Worm (Caenorhabditis elegans): ENCODE data around the gene sfxn-1.5.
A peak's percentile ranks its signal among the peaks of the same experiment; 100 is the strongest.

sfxn-1.5 gene

ce11 chrX:11666545-11667177, 5.2 kb upstream of the sfxn-1.5 start, which contains the start of gene noca-2:
TSS of gene noca-2 (plus strand) at chrX:11667127.
- TF ChIP-seq aly-2 (tag; optimal IDR thresholded peaks at IDR 0.05) (no peak), nhr-67 (tag; optimal IDR thresholded peaks at IDR 0.05) (no peak), daf-12 (tag; optimal IDR thresholded peaks at IDR 0.05) (no peak), nhr-12 (tag; optimal IDR thresholded peaks at IDR 0.05) (no peak), nhr-237 (tag; optimal IDR thresholded peaks at IDR 0.05) (no peak), lin-15B (tag; optimal IDR thresholded peaks at IDR 0.05) (no peak), unc-39 (tag; optimal IDR thresholded peaks at IDR 0.05) (no peak), elt-1 (tag; optimal IDR thresholded peaks at IDR 0.05) (no peak), egl-5 (tag; optimal IDR thresholded peaks at IDR 0.05) (peak; percentile 29), hmg-11 (tag; optimal IDR thresholded peaks at IDR 0.05) (peak; percentile 48), nhr-28 (tag; optimal IDR thresholded peaks at IDR 0.05) (no peak), nfya-1 (tag; optimal IDR thresholded peaks at IDR 0.05; ENCODE audit: insufficient read depth) (peak; percentile 77), pha-4 (tag; optimal IDR thresholded peaks at IDR 0.05) (peak; percentile 38), nhr-23 (tag; optimal IDR thresholded peaks at IDR 0.05) (no peak), elt-3 (tag; optimal IDR thresholded peaks at IDR 0.05) (no peak), snpc-4 (tag; optimal IDR thresholded peaks at IDR 0.05) (no peak), ZK546.5 (tag; optimal IDR thresholded peaks at IDR 0.05) (no peak), pqm-1 (tag; optimal IDR thresholded peaks at IDR 0.05) (peak; percentile 8), ceh-82 (tag; optimal IDR thresholded peaks at IDR 0.05) (no peak), elt-2 (tag; optimal IDR thresholded peaks at IDR 0.05) (no peak), mml-1 (tag; optimal IDR thresholded peaks at IDR 0.05) (no peak), lin-39 (tag; optimal IDR thresholded peaks at IDR 0.05) (peak; percentile 60), unc-62 (GFP tag; optimal IDR thresholded peaks at IDR 0.05) (peak; percentile 2), nhr-77 (tag; optimal IDR thresholded peaks at IDR 0.05) (no peak), fkh-2 (tag; optimal IDR thresholded peaks at IDR 0.05) (no peak)

- TF ChIP-seq nhr-11 (tag; optimal IDR thresholded peaks at IDR 0.05) (no peak), unc-62 (GFP tag; optimal IDR thresholded peaks at IDR 0.05) (no peak), snpc-4 (tag; optimal IDR thresholded peaks at IDR 0.05) (no peak), nhr-25 (tag; optimal IDR thresholded peaks at IDR 0.05) (peak; percentile 80), sea-2 (GFP tag; optimal IDR thresholded peaks at IDR 0.05) (no peak), jun-1 (tag; optimal IDR thresholded peaks at IDR 0.05) (no peak), hmg-11 (tag; optimal IDR thresholded peaks at IDR 0.05) (no peak), elt-1 (tag; optimal IDR thresholded peaks at IDR 0.05) (peak; percentile 16)
Observed at ce11 chrX:11665522-11666017, 4.1 kb upstream of the sfxn-1.5 start.

- peak; percentile 64 for TF ChIP-seq pha-4 (tag; optimal IDR thresholded peaks at IDR 0.05)
- TF ChIP-seq mml-1 (tag; optimal IDR thresholded peaks at IDR 0.05), result no peak
- no peak for TF ChIP-seq nhr-28 (tag; optimal IDR thresholded peaks at IDR 0.05)
Observed at ce11 chrX:11664184-11664583, 2.7 kb upstream of the sfxn-1.5 start.

- TF ChIP-seq pha-4 (tag; optimal IDR thresholded peaks at IDR 0.05) (peak; percentile 4), ceh-28 (tag; optimal IDR thresholded peaks at IDR 0.05) (peak; percentile 7), hmg-11 (tag; optimal IDR thresholded peaks at IDR 0.05) (peak; percentile 16), daf-12 (tag; optimal IDR thresholded peaks at IDR 0.05) (no peak)
Observed at ce11 chrX:11662557-11662956, 1.1 kb upstream of the sfxn-1.5 start.

- TF ChIP-seq pha-4 (tag; optimal IDR thresholded peaks at IDR 0.05), result peak; percentile 45
- TF ChIP-seq nhr-76 (tag; optimal IDR thresholded peaks at IDR 0.05), result no peak
- no peak for TF ChIP-seq ama-1 (optimal IDR thresholded peaks at IDR 0.05)
- no peak for TF ChIP-seq nhr-25 (tag; optimal IDR thresholded peaks at IDR 0.05)
Observed at ce11 chrX:11662069-11662468, 609 bp upstream of the sfxn-1.5 start.

ce11 chrX:11658331-11658730, 3.1 kb downstream of the sfxn-1.5 start, which contains the start of gene T04F8.3:
TSS of gene T04F8.3 (plus strand) at chrX:11658631.
- TF ChIP-seq lin-39 (tag; optimal IDR thresholded peaks at IDR 0.05) (no peak), nhr-76 (tag; optimal IDR thresholded peaks at IDR 0.05) (no peak), ama-1 (optimal IDR thresholded peaks at IDR 0.05) (no peak), nfya-1 (tag; optimal IDR thresholded peaks at IDR 0.05; ENCODE audit: insufficient read depth) (no peak), fos-1 (tag; optimal IDR thresholded peaks at IDR 0.05) (no peak), tbx-2 (tag; optimal IDR thresholded peaks at IDR 0.05) (no peak), elt-2 (tag; optimal IDR thresholded peaks at IDR 0.05) (no peak), R02D3.7 (tag; optimal IDR thresholded peaks at IDR 0.05) (no peak), ceh-82 (tag; optimal IDR thresholded peaks at IDR 0.05) (no peak), eor-1 (tag; optimal IDR thresholded peaks at IDR 0.05) (no peak), nhr-28 (tag; optimal IDR thresholded peaks at IDR 0.05) (no peak), fkh-2 (tag; optimal IDR thresholded peaks at IDR 0.05) (no peak), nhr-43 (tag; optimal IDR thresholded peaks at IDR 0.05; ENCODE audit: poor library complexity, severe bottlenecking) (no peak), nhr-237 (tag; optimal IDR thresholded peaks at IDR 0.05) (no peak), nhr-11 (tag; optimal IDR thresholded peaks at IDR 0.05) (no peak), nhr-77 (tag; optimal IDR thresholded peaks at IDR 0.05) (no peak), zag-1 (tag; optimal IDR thresholded peaks at IDR 0.05) (no peak)

All from whole organism, L3 larva.